Worm (Caenorhabditis elegans): ENCODE results near the gene ras-2.

Gene ras-2

ce11 chrIII:4721750-4722149 is 18.1 kb downstream of the ras-2 start, which contains the start of gene acy-1 (continued):
- TF ChIP-seq pha-2 (tag; optimal IDR thresholded peaks at IDR 0.05), result no peak
- peak; percentile 90 for TF ChIP-seq nfya-1 (tag; optimal IDR thresholded peaks at IDR 0.05)
- peak; percentile 57; the same call in 1 of the 2 replicates for TF ChIP-seq unc-3 (GFP tag; conservative IDR thresholded peaks at IDR 0.05)
- peak; percentile 91 for TF ChIP-seq unc-3 (tag; optimal IDR thresholded peaks at IDR 0.05)
- TF ChIP-seq ceh-14 (tag; optimal IDR thresholded peaks at IDR 0.05), result peak; percentile 77
- TF ChIP-seq unc-86 (tag; optimal IDR thresholded peaks at IDR 0.05), result no peak
- TF ChIP-seq lim-6 (tag; optimal IDR thresholded peaks at IDR 0.05), result no peak
- TF ChIP-seq unc-55 (GFP tag; optimal IDR thresholded peaks at IDR 0.05), result peak; percentile 90
- no peak for TF ChIP-seq ztf-16 (tag; optimal IDR thresholded peaks at IDR 0.05)
- no peak for TF ChIP-seq ceh-45 (GFP tag; IDR thresholded peaks at IDR 0.05)
- TF ChIP-seq K02D7.2 (tag; optimal IDR thresholded peaks at IDR 0.05), result no peak
- no peak for TF ChIP-seq fax-1 (tag; optimal IDR thresholded peaks at IDR 0.05)
- TF ChIP-seq unc-42 (tag; optimal IDR thresholded peaks at IDR 0.05), result peak; percentile 80
- TF ChIP-seq dmd-4 (tag; optimal IDR thresholded peaks at IDR 0.05; ENCODE audit: borderline replicate concordance), result no peak
- no peak for TF ChIP-seq ceh-9 (tag; optimal IDR thresholded peaks at IDR 0.05)
- TF ChIP-seq ceh-6 (GFP tag; optimal IDR thresholded peaks at IDR 0.05), result no peak
- no peak for TF ChIP-seq pag-3 (tag; optimal IDR thresholded peaks at IDR 0.05; ENCODE audit: borderline replicate concordance)
- TF ChIP-seq C38D4.7 (GFP tag; optimal IDR thresholded peaks at IDR 0.05), result no peak
- peak; percentile 50 for TF ChIP-seq ets-4 (tag; optimal IDR thresholded peaks at IDR 0.05)
- no peak for TF ChIP-seq pros-1 (tag; optimal IDR thresholded peaks at IDR 0.05)
- no peak for TF ChIP-seq tbx-7 (tag; optimal IDR thresholded peaks at IDR 0.05)
- no peak for TF ChIP-seq che-1 (tag; optimal IDR thresholded peaks at IDR 0.05)
- TF ChIP-seq ama-1 (optimal IDR thresholded peaks at IDR 0.05), result no peak
- no peak for TF ChIP-seq ceh-24 (tag; optimal IDR thresholded peaks at IDR 0.05)
- TF ChIP-seq pqm-1 (tag; optimal IDR thresholded peaks at IDR 0.05), result no peak
- TF ChIP-seq dve-1 (tag; optimal IDR thresholded peaks at IDR 0.05), result peak; percentile 61
- TF ChIP-seq ceh-18 (tag; optimal IDR thresholded peaks at IDR 0.05), result peak; percentile 89
- peak; percentile 38 for TF ChIP-seq hlh-30 (tag; optimal IDR thresholded peaks at IDR 0.05; ENCODE audit: insufficient read depth)
- TF ChIP-seq ceh-48 (tag; optimal IDR thresholded peaks at IDR 0.05), result no peak
- no peak for TF ChIP-seq pax-1 (tag; optimal IDR thresholded peaks at IDR 0.05)

- TF ChIP-seq lim-6 (tag; optimal IDR thresholded peaks at IDR 0.05) (no peak), unc-3 (GFP tag; conservative IDR thresholded peaks at IDR 0.05) (no peak), unc-3 (tag; optimal IDR thresholded peaks at IDR 0.05) (no peak), tbx-7 (tag; optimal IDR thresholded peaks at IDR 0.05) (no peak), hlh-8 (tag; optimal IDR thresholded peaks at IDR 0.05) (no peak), unc-42 (tag; optimal IDR thresholded peaks at IDR 0.05) (peak; percentile 36), tbx-2 (tag; optimal IDR thresholded peaks at IDR 0.05) (peak; percentile 1), K02D7.2 (tag; optimal IDR thresholded peaks at IDR 0.05) (no peak), pha-4 (tag; optimal IDR thresholded peaks at IDR 0.05) (no peak), sox-2 (GFP tag; IDR thresholded peaks at IDR 0.05) (peak; percentile 29; the same call in 1 of the 2 replicates), unc-55 (GFP tag; optimal IDR thresholded peaks at IDR 0.05) (peak; percentile 21), dve-1 (tag; optimal IDR thresholded peaks at IDR 0.05) (peak; percentile 22), mec-3 (tag; optimal IDR thresholded peaks at IDR 0.05; ENCODE audit: borderline replicate concordance) (no peak), pqm-1 (tag; optimal IDR thresholded peaks at IDR 0.05) (no peak), ceh-22 (tag; optimal IDR thresholded peaks at IDR 0.05) (no peak), ceh-18 (tag; optimal IDR thresholded peaks at IDR 0.05) (no peak), ceh-31 (tag; optimal IDR thresholded peaks at IDR 0.05) (peak; percentile 42), ceh-34 (tag; optimal IDR thresholded peaks at IDR 0.05) (peak; percentile 17), unc-86 (tag; optimal IDR thresholded peaks at IDR 0.05) (no peak), ceh-19 (GFP tag; optimal IDR thresholded peaks at IDR 0.05) (no peak), eyg-1 (tag; optimal IDR thresholded peaks at IDR 0.05) (no peak), elt-2 (tag; optimal IDR thresholded peaks at IDR 0.05) (no peak), pag-3 (tag; optimal IDR thresholded peaks at IDR 0.05; ENCODE audit: borderline replicate concordance) (no peak), syd-9 (tag; optimal IDR thresholded peaks at IDR 0.05) (no peak), pax-1 (tag; optimal IDR thresholded peaks at IDR 0.05) (peak; percentile 43), ceh-14 (tag; optimal IDR thresholded peaks at IDR 0.05) (no peak), ceh-2 (tag; optimal IDR thresholded peaks at IDR 0.05) (no peak), odd-2 (tag; optimal IDR thresholded peaks at IDR 0.05) (no peak), npax-4 (tag; optimal IDR thresholded peaks at IDR 0.05) (no peak), ets-4 (tag; optimal IDR thresholded peaks at IDR 0.05) (no peak), rnt-1 (tag; optimal IDR thresholded peaks at IDR 0.05) (no peak), zip-5 (tag; optimal IDR thresholded peaks at IDR 0.05) (no peak), ttx-3 (tag; optimal IDR thresholded peaks at IDR 0.05) (no peak), fax-1 (tag; optimal IDR thresholded peaks at IDR 0.05) (no peak), gmeb-2 (tag; optimal IDR thresholded peaks at IDR 0.05) (no peak)
Observed at ce11 chrIII:4720620-4721227, 19.2 kb downstream of the ras-2 start, which contains the start of gene emb-5. Gene emb-5, minus strand, starts transcription at chrIII:4720670.

Measured in whole organism, late embryonic.